Fruit fly (Drosophila melanogaster) whole organism, embryonic: Measurements from ENCODE around the gene APP-BP1.

Experiments used
- Atf-2 ChIP-seq: fragments of 200-800 bp; sonication (Bioruptor generic); optimal IDR thresholded peaks from 2 replicates; lab custom pipeline; 2016; ENCODE audit warnings: missing biosample characterization, missing genetic modification characterization
- CG12155 ChIP-seq: fragments of 200-800 bp; sonication (Bioruptor generic); optimal IDR thresholded peaks from 3 replicates; lab custom pipeline; 2016; ENCODE audit warnings: missing biosample characterization, missing genetic modification characterization
- CG12219 ChIP-seq: fragments of 200-800 bp; sonication (Bioruptor generic); optimal IDR thresholded peaks from 3 replicates; lab custom pipeline; 2018; ENCODE audit warnings: missing biosample characterization, mild to moderate bottlenecking, missing genetic modification characterization
- CG12299 ChIP-seq: fragments of 200-800 bp; sonication (Bioruptor generic); optimal IDR thresholded peaks from 2 replicates; lab custom pipeline; 2018; ENCODE audit warnings: missing biosample characterization, mild to moderate bottlenecking, missing genetic modification characterization
- CG14050 ChIP-seq: fragments of 200-800 bp; sonication (Bioruptor generic); IDR thresholded peaks from 3 replicates; pipeline ENCODE4 v1.3.6; 2022; ENCODE audit warnings: missing biosample characterization, missing genetic modification characterization
- CG17359 ChIP-seq: fragments of 200-800 bp; sonication (Bioruptor generic); optimal IDR thresholded peaks from 3 replicates; lab custom pipeline; 2018; ENCODE audit warnings: missing biosample characterization, mild to moderate bottlenecking, missing genetic modification characterization, moderate library complexity
- CG17385 ChIP-seq: fragments of 200-800 bp; sonication (Bioruptor generic); optimal IDR thresholded peaks from 3 replicates; lab custom pipeline; 2018; ENCODE audit warnings: missing biosample characterization, mild to moderate bottlenecking, missing genetic modification characterization
- CG18011 ChIP-seq: fragments of 200-800 bp; sonication (Bioruptor generic); optimal IDR thresholded peaks from 2 replicates; lab custom pipeline; 2017; ENCODE audit warnings: missing biosample characterization, missing genetic modification characterization, mild to moderate bottlenecking, moderate library complexity, missing genotype
- CG2678 ChIP-seq: fragments of 200-800 bp; sonication (Bioruptor generic); optimal IDR thresholded peaks from 3 replicates; lab custom pipeline; 2019; ENCODE audit warnings: missing biosample characterization, mild to moderate bottlenecking, missing genetic modification characterization, moderate library complexity
- CG34224 ChIP-seq: fragments of 200-800 bp; sonication (Bioruptor generic); IDR thresholded peaks from 3 replicates; pipeline ENCODE4 v1.3.6; 2022; ENCODE audit warnings: missing biosample characterization, missing genetic modification characterization; ENCODE audit not compliant: partially characterized antibody
- CG34422 ChIP-seq: fragments of 200-800 bp; sonication (Bioruptor generic); IDR thresholded peaks from 3 replicates; pipeline ENCODE4 v1.3.6; 2022; ENCODE audit warnings: missing biosample characterization, missing genetic modification characterization
- CG3726 ChIP-seq: fragments of 200-800 bp; sonication (Bioruptor generic); IDR thresholded peaks from 3 replicates; pipeline ENCODE4, ENCODE4 v1.3.6; 2022; ENCODE audit warnings: missing biosample characterization, missing genetic modification characterization
- CG4820 ChIP-seq: fragments of 200-800 bp; sonication (Bioruptor generic); optimal IDR thresholded peaks from 3 replicates; lab custom pipeline; 2016; ENCODE audit warnings: missing biosample characterization, missing genetic modification characterization
- CG6813 ChIP-seq: fragments of 200-800 bp; sonication (Bioruptor generic); optimal IDR thresholded peaks from 2 replicates; lab custom pipeline; 2017; ENCODE audit warnings: missing biosample characterization, missing genetic modification characterization, mild to moderate bottlenecking, moderate library complexity, missing genetic modification reagents
- CG9437 ChIP-seq: fragments of 200-800 bp; sonication (Bioruptor generic); optimal IDR thresholded peaks from 2 replicates; lab custom pipeline; 2018; ENCODE audit warnings: missing biosample characterization, mild to moderate bottlenecking, missing genetic modification characterization
- Dref ChIP-seq: fragments of 200-800 bp; sonication (Bioruptor generic); IDR thresholded peaks from 2 replicates; pipeline ENCODE4 v1.3.6; 2022; ENCODE audit warnings: missing biosample characterization, missing genetic modification characterization
- Ets97D ChIP-seq: fragments of 200-800 bp; sonication (Bioruptor generic); optimal IDR thresholded peaks from 3 replicates; lab custom pipeline; 2016; ENCODE audit warnings: missing biosample characterization, missing genetic modification characterization
- Gug ChIP-seq: fragments of 200-800 bp; sonication (Bioruptor generic); IDR thresholded peaks from 4 replicates; pipeline ENCODE4 v1.3.6; 2022; ENCODE audit warnings: missing biosample characterization, missing genetic modification characterization
- Hmr ChIP-seq: fragments of 200-800 bp; sonication (Bioruptor generic); optimal IDR thresholded peaks from 3 replicates; lab custom pipeline; 2017; ENCODE audit warnings: mild to moderate bottlenecking, missing biosample characterization, missing genetic modification reagents, missing genetic modification characterization
- Hr3 ChIP-seq: fragments of 200-800 bp; sonication (Bioruptor generic); optimal IDR thresholded peaks from 3 replicates; lab custom pipeline; 2016; ENCODE audit warnings: missing biosample characterization, missing genetic modification characterization
- Hr51 ChIP-seq, 2 experiments: fragments of 200-800 bp; sonication (Bioruptor generic); optimal IDR thresholded peaks; 2 replicates in 1 of 2; 3 replicates in 1 of 2; lab custom pipeline; 2016 to 2018; ENCODE audit warnings: missing biosample characterization in 2 of 2, missing genetic modification characterization in 2 of 2, mild to moderate bottlenecking in 1 of 2, moderate library complexity in 1 of 2
- NC2β ChIP-seq: fragments of 200-800 bp; sonication (Bioruptor generic); optimal IDR thresholded peaks from 2 replicates; lab custom pipeline; 2016; ENCODE audit warnings: missing biosample characterization, missing genetic modification characterization
- Nf-YA ChIP-seq: fragments of 200-800 bp; sonication (Bioruptor generic); IDR thresholded peaks from 2 replicates; pipeline ENCODE4 v1.3.6; 2022; ENCODE audit warnings: missing biosample characterization, missing genetic modification characterization
- PHDP ChIP-seq: fragments of 200-800 bp; sonication (Bioruptor generic); optimal IDR thresholded peaks from 3 replicates; lab custom pipeline; 2018; ENCODE audit warnings: missing biosample characterization, mild to moderate bottlenecking, missing genetic modification characterization, moderate library complexity
- Sry-δ ChIP-seq: fragments of 200-800 bp; sonication (Bioruptor generic); optimal IDR thresholded peaks from 2 replicates; lab custom pipeline; 2016; ENCODE audit warnings: missing biosample characterization, missing genetic modification characterization
- Vsx1 ChIP-seq: fragments of 200-800 bp; sonication (Bioruptor generic); optimal IDR thresholded peaks from 2 replicates; lab custom pipeline; 2017; ENCODE audit warnings: missing biosample characterization, mild to moderate bottlenecking, missing genetic modification characterization, missing genetic modification reagents
- bab2 ChIP-seq: fragments of 200-800 bp; sonication (Bioruptor generic); optimal IDR thresholded peaks from 2 replicates; lab custom pipeline; 2016; ENCODE audit warnings: missing biosample characterization, missing genetic modification characterization
- bsh ChIP-seq, 2 experiments: fragments of 200-800 bp; sonication (Bioruptor generic); optimal IDR thresholded peaks; 2 replicates each; lab custom pipeline; 2017 to 2018; ENCODE audit warnings: mild to moderate bottlenecking in 2 of 2, missing biosample characterization in 2 of 2, missing genetic modification characterization in 2 of 2, moderate library complexity in 1 of 2
- cwo ChIP-seq: fragments of 200-800 bp; sonication (Bioruptor generic); optimal IDR thresholded peaks from 3 replicates; lab custom pipeline; 2017; ENCODE audit warnings: missing biosample characterization, missing genetic modification characterization, mild to moderate bottlenecking, moderate library complexity, missing genetic modification reagents
- disco-r ChIP-seq: fragments of 200-800 bp; sonication (Bioruptor generic); optimal IDR thresholded peaks from 2 replicates; lab custom pipeline; 2016; ENCODE audit warnings: missing biosample characterization, missing genetic modification characterization
- en ChIP-seq: fragments of 200-800 bp; sonication (Bioruptor generic); optimal IDR thresholded peaks from 2 replicates; lab custom pipeline; 2016; ENCODE audit warnings: missing biosample characterization, missing genetic modification characterization
- gcm ChIP-seq: fragments of 200-800 bp; sonication (Bioruptor generic); optimal IDR thresholded peaks from 2 replicates; lab custom pipeline; 2019; ENCODE audit warnings: missing biosample characterization, mild to moderate bottlenecking, missing genetic modification characterization, moderate library complexity
- grau ChIP-seq: fragments of 200-800 bp; optimal IDR thresholded peaks from 3 replicates; lab custom pipeline; 2019; ENCODE audit warnings: missing biosample characterization, mild to moderate bottlenecking, missing genetic modification characterization, moderate library complexity
- grn ChIP-seq: fragments of 200-800 bp; sonication (Bioruptor generic); optimal IDR thresholded peaks from 3 replicates; lab custom pipeline; 2017; ENCODE audit warnings: missing biosample characterization, missing genetic modification characterization
- h ChIP-seq: fragments of >200 bp; optimal IDR thresholded peaks from 2 replicates; lab custom pipeline; 2017
- kay ChIP-seq: fragments of 200-800 bp; sonication (Bioruptor generic); optimal IDR thresholded peaks from 2 replicates; lab custom pipeline; 2016; ENCODE audit warnings: missing biosample characterization, missing genetic modification characterization
- mam ChIP-seq: fragments of 200-800 bp; sonication (Bioruptor generic); optimal IDR thresholded peaks from 3 replicates; lab custom pipeline; 2016; ENCODE audit warnings: missing biosample characterization, missing genetic modification characterization
- nom ChIP-seq: fragments of 200-800 bp; sonication (Bioruptor generic); optimal IDR thresholded peaks from 2 replicates; lab custom pipeline; 2017; ENCODE audit warnings: missing biosample characterization, missing genetic modification characterization, mild to moderate bottlenecking, moderate library complexity, missing genetic modification reagents
- otp ChIP-seq: fragments of 200-800 bp; sonication (Bioruptor generic); IDR thresholded peaks from 3 replicates; pipeline ENCODE4, ENCODE4 v1.3.6; 2022; ENCODE audit warnings: missing biosample characterization, missing genetic modification characterization
- phol ChIP-seq: fragments of 200-800 bp; sonication (Bioruptor generic); optimal IDR thresholded peaks from 3 replicates; lab custom pipeline; 2018; ENCODE audit warnings: missing biosample characterization, mild to moderate bottlenecking, missing genetic modification characterization, moderate library complexity
- repo ChIP-seq: fragments of 200-800 bp; sonication (Bioruptor generic); optimal IDR thresholded peaks from 2 replicates; lab custom pipeline; 2016; ENCODE audit warnings: missing biosample characterization, missing genetic modification characterization
- rib ChIP-seq: fragments of 200-800 bp; sonication (Bioruptor generic); IDR thresholded peaks from 2 replicates; pipeline ENCODE4 v1.3.6; 2022; ENCODE audit warnings: missing biosample characterization, missing genetic modification characterization
- sens-2 ChIP-seq: fragments of 200-800 bp; sonication (Bioruptor generic); IDR thresholded peaks from 2 replicates; pipeline ENCODE4 v1.3.6; 2022; ENCODE audit warnings: missing biosample characterization, missing genetic modification characterization
- sim ChIP-seq: fragments of 200-800 bp; sonication (Bioruptor generic); IDR thresholded peaks from 2 replicates; pipeline ENCODE4 v1.3.6; 2022; ENCODE audit warnings: missing biosample characterization, missing genetic modification characterization
- slou ChIP-seq: fragments of 200-800 bp; sonication (Bioruptor generic); optimal IDR thresholded peaks from 3 replicates; lab custom pipeline; 2016; ENCODE audit warnings: missing biosample characterization, missing genetic modification characterization
- so ChIP-seq: fragments of 200-800 bp; sonication (Bioruptor generic); IDR thresholded peaks from 3 replicates; pipeline ENCODE4 v1.3.6; 2022; ENCODE audit warnings: missing biosample characterization, missing genetic modification characterization
- sob ChIP-seq: fragments of 200-800 bp; sonication (Bioruptor generic); IDR thresholded peaks from 2 replicates; pipeline ENCODE4 v1.3.6; 2022; ENCODE audit warnings: missing biosample characterization, missing genetic modification characterization
- sug ChIP-seq: fragments of 200-800 bp; optimal IDR thresholded peaks from 2 replicates; lab custom pipeline; 2019; ENCODE audit warnings: missing biosample characterization, mild to moderate bottlenecking, missing genetic modification characterization, moderate library complexity
- tgo ChIP-seq: fragments of 200-800 bp; sonication (Bioruptor generic); IDR thresholded peaks from 3 replicates; pipeline ENCODE4 v1.3.6; 2022; ENCODE audit warnings: missing biosample characterization, missing genetic modification characterization
- tio ChIP-seq: fragments of 200-800 bp; sonication (Bioruptor generic); optimal IDR thresholded peaks from 2 replicates; lab custom pipeline; 2017; ENCODE audit warnings: missing biosample characterization, missing genetic modification characterization, inconsistent platforms
- trh ChIP-seq: fragments of 200-800 bp; sonication (Bioruptor generic); optimal IDR thresholded peaks from 2 replicates; lab custom pipeline; 2016; ENCODE audit warnings: missing biosample characterization, missing genetic modification characterization

APP-BP1 gene

dm6 chr3L:11120419-11120958, 22.3 kb downstream of the APP-BP1 start, which contains the start of the genes FoxK and mRpL2 (continued):
- TF ChIP-seq Dref (GFP tag; lab: Robert Waterston, UW) (peak; percentile 44), CG34224 (peak; percentile 51; the same call in 1 of the 3 replicates), phol (tag; lab: Kevin White, UChicago) (peak; percentile 45), otp (GFP tag; lab: Robert Waterston, UW) (no peak), CG12219 (no peak), sug (tag; lab: Kevin White, UChicago) (peak; percentile 0), CG4820 (GFP tag; lab: Kevin White, UChicago) (no peak), CG34422 (GFP tag; lab: Robert Waterston, UW) (peak; percentile 74; the same call in 2 of the 3 replicates), tgo (GFP tag; lab: Robert Waterston, UW) (no peak), en (GFP tag; lab: Kevin White, UChicago) (no peak), gcm (no peak), CG12155 (no peak), grau (tag; lab: Kevin White, UChicago) (peak; percentile 2), nom (GFP tag; lab: Kevin White, UChicago) (peak; percentile 97), Vsx1 (GFP tag; lab: Kevin White, UChicago) (no peak), PHDP (tag; lab: Kevin White, UChicago) (no peak), Sry-δ (GFP tag; lab: Kevin White, UChicago) (peak; percentile 53), trh (GFP tag; lab: Kevin White, UChicago) (no peak), bab2 (GFP tag; lab: Kevin White, UChicago) (no peak), kay (GFP tag; lab: Kevin White, UChicago) (no peak), sim (no peak), Hmr (GFP tag; lab: Kevin White, UChicago) (peak; percentile 4), CG17359 (no peak), Atf-2 (no peak), cwo (GFP tag; lab: Kevin White, UChicago) (peak; percentile 64), Hr3 (GFP tag; lab: Kevin White, UChicago) (no peak), Hr51 (GFP tag; optimal IDR thresholded peaks at IDR 0.05; lab: Kevin White, UChicago) (no peak), CG9437 (no peak), CG12299 (tag; lab: Kevin White, UChicago) (no peak), grn (GFP tag; lab: Kevin White, UChicago) (no peak), repo (no peak), Gug (GFP tag; lab: Robert Waterston, UW) (no peak), NC2β (GFP tag; lab: Kevin White, UChicago) (no peak), Nf-YA (GFP tag; lab: Robert Waterston, UW) (no peak), sens-2 (no peak), Ets97D (GFP tag; lab: Kevin White, UChicago) (peak; percentile 55), so (GFP tag; lab: Robert Waterston, UW) (no peak), rib (GFP tag; lab: Robert Waterston, UW) (0 out of 2 replicates have a peak, but pooled peaks have one; percentile 10), CG2678 (no peak), h (lab: Kevin White, UChicago) (no peak), CG6813 (GFP tag; lab: Kevin White, UChicago) (no peak), sob (GFP tag; lab: Robert Waterston, UW) (no peak), bsh (GFP tag; optimal IDR thresholded peaks at IDR 0.05; lab: Kevin White, UChicago) (peak in 1 of 2 experiments; percentile 94), CG14050 (GFP tag; lab: Robert Waterston, UW) (no peak), disco-r (GFP tag; lab: Kevin White, UChicago) (no peak), slou (GFP tag; lab: Kevin White, UChicago) (no peak), CG18011 (GFP tag; lab: Kevin White, UChicago) (peak; percentile 40), CG17385 (GFP tag; lab: Kevin White, UChicago) (peak; percentile 99), CG3726 (no peak), tio (no peak), mam (GFP tag; lab: Kevin White, UChicago) (peak; percentile 21)
